In genomic region chrIV:12084178-12084577, ce11 we compare ENCODE assay signal across 3 worm cellular contexts.
TF ChIP-seq lines count a peak whose summit lies in the region.

Gene repo-1, plus strand, starts transcription at chrIV:12084478.

TF ChIP-seq in whole organism, L4 larva, 104 proteins besides CTCF, POLR2A, EP300 and RAD21:
- no peak for TF ChIP-seq attf-4 (tag; optimal IDR thresholded peaks at IDR 0.05; lab: Kevin White, UChicago)
- TF ChIP-seq dmd-8 (GFP tag; IDR thresholded peaks at IDR 0.05; lab: Robert Waterston, UW) = no peak
- no peak for TF ChIP-seq nhr-11 (tag; optimal IDR thresholded peaks at IDR 0.05; lab: Kevin White, UChicago)
- TF ChIP-seq saeg-2 (GFP tag; IDR thresholded peaks at IDR 0.05; lab: Robert Waterston, UW) = no peak
- 0 out of 2 replicates have a peak, but pooled peaks have one; percentile 11 for TF ChIP-seq pha-4 (GFP tag; IDR thresholded peaks at IDR 0.05; lab: Robert Waterston, UW)
- no peak for TF ChIP-seq pha-4 (tag; optimal IDR thresholded peaks at IDR 0.05; lab: Kevin White, UChicago)
- TF ChIP-seq ZK546.5 (tag; optimal IDR thresholded peaks at IDR 0.05; lab: Kevin White, UChicago) = no peak
- TF ChIP-seq gei-8 (GFP tag; optimal IDR thresholded peaks at IDR 0.05; lab: Kevin White, UChicago) = no peak
- no peak for TF ChIP-seq dmd-6 (GFP tag; IDR thresholded peaks at IDR 0.05; lab: Robert Waterston, UW)
- no peak for TF ChIP-seq F10B5.3 (tag; optimal IDR thresholded peaks at IDR 0.05; lab: Kevin White, UChicago)
- TF ChIP-seq lin-39 (tag; optimal IDR thresholded peaks at IDR 0.05; lab: Kevin White, UChicago) = no peak
- TF ChIP-seq aha-1 (tag; lab: Kevin White, UChicago) = peak; percentile 71
- TF ChIP-seq Y105C5A.15 (GFP tag; IDR thresholded peaks at IDR 0.05; lab: Robert Waterston, UW) = no peak
- no peak for TF ChIP-seq nhr-237 (tag; optimal IDR thresholded peaks at IDR 0.05; lab: Kevin White, UChicago)
- TF ChIP-seq mxl-2 (GFP tag; conservative IDR thresholded peaks at IDR 0.05; lab: Robert Waterston, UW) = no peak
- TF ChIP-seq ces-1 (GFP tag; optimal IDR thresholded peaks at IDR 0.05; lab: Kevin White, UChicago) = no peak

TF ChIP-seq in whole organism, early embryonic, 17 proteins besides CTCF, POLR2A, EP300 and RAD21:
- TF ChIP-seq hmg-4 (GFP tag; optimal IDR thresholded peaks at IDR 0.05; lab: Kevin White, UChicago) = no peak
- 0 out of 2 replicates have a peak, but pooled peaks have one; percentile 23 for TF ChIP-seq scrt-1 (GFP tag; IDR thresholded peaks at IDR 0.05; lab: Robert Waterston, UW)

TF ChIP-seq in whole organism, young adult, 124 proteins besides CTCF, POLR2A, EP300 and RAD21:
- TF ChIP-seq nhr-120 (GFP tag; IDR thresholded peaks at IDR 0.05; lab: Robert Waterston, UW) (no peak), B0035.1 (tag; optimal IDR thresholded peaks at IDR 0.05; lab: Kevin White, UChicago) (no peak), Y53G8AR.9 (GFP tag; conservative IDR thresholded peaks at IDR 0.05; lab: Robert Waterston, UW) (0 out of 2 replicates have a peak, but pooled peaks have one; percentile 27), F49E8.2 (tag; optimal IDR thresholded peaks at IDR 0.05; lab: Kevin White, UChicago; ENCODE audit: insufficient read depth) (no peak), dpl-1 (GFP tag; optimal IDR thresholded peaks at IDR 0.05; lab: Kevin White, UChicago) (no peak), mxl-1 (tag; optimal IDR thresholded peaks at IDR 0.05; lab: Kevin White, UChicago) (no peak), ceh-79 (tag; optimal IDR thresholded peaks at IDR 0.05; lab: Kevin White, UChicago) (no peak)
